Fruit fly (Drosophila melanogaster) whole organism, embryonic: ENCODE measurements around the gene Cby.

Experiments
- BEAF-32 ChIP-seq: fragments of 200-800 bp; sonication (Bioruptor generic); optimal IDR thresholded peaks from 3 replicates; lab custom pipeline; 2017; ENCODE audit warnings: missing biosample characterization, missing genetic modification characterization, mild to moderate bottlenecking, moderate library complexity, missing genetic modification reagents
- Bgb ChIP-seq: fragments of 200-800 bp; sonication (Bioruptor generic); IDR thresholded peaks from 2 replicates; pipeline ENCODE4 v1.3.6; 2022; ENCODE audit warnings: missing biosample characterization, missing genetic modification characterization; ENCODE audit not compliant: partially characterized antibody
- CG10366 ChIP-seq: fragments of 200-800 bp; sonication (Bioruptor generic); IDR thresholded peaks from 2 replicates; pipeline ENCODE4 v1.3.6; 2022; ENCODE audit warnings: missing biosample characterization, missing genetic modification characterization
- CG10462 ChIP-seq: fragments of 200-800 bp; sonication (Bioruptor generic); optimal IDR thresholded peaks from 2 replicates; lab custom pipeline; 2016; ENCODE audit warnings: missing biosample characterization, missing genetic modification characterization
- CG11247 ChIP-seq: fragments of 200-800 bp; sonication (Bioruptor generic); IDR thresholded peaks from 2 replicates; pipeline ENCODE4 v1.3.6; 2022; ENCODE audit warnings: missing biosample characterization, missing genetic modification characterization
- CG12071 ChIP-seq: fragments of 200-800 bp; sonication (Bioruptor generic); optimal IDR thresholded peaks from 3 replicates; lab custom pipeline; 2018; ENCODE audit warnings: missing biosample characterization, mild to moderate bottlenecking, missing genetic modification characterization
- CG12219 ChIP-seq: fragments of 200-800 bp; sonication (Bioruptor generic); optimal IDR thresholded peaks from 3 replicates; lab custom pipeline; 2018; ENCODE audit warnings: missing biosample characterization, mild to moderate bottlenecking, missing genetic modification characterization
- CG14667 ChIP-seq: fragments of 200-800 bp; sonication (Bioruptor generic); IDR thresholded peaks from 2 replicates; pipeline ENCODE4 v1.3.6; 2022; ENCODE audit warnings: missing biosample characterization, missing genetic modification characterization
- CG15696 ChIP-seq: fragments of 200-800 bp; sonication (Bioruptor generic); optimal IDR thresholded peaks from 2 replicates; lab custom pipeline; 2019; ENCODE audit warnings: missing biosample characterization, mild to moderate bottlenecking, missing genetic modification characterization, moderate library complexity
- CG16813 ChIP-seq: fragments of 200-800 bp; sonication (Bioruptor generic); IDR thresholded peaks from 3 replicates; pipeline ENCODE4 v1.3.6; 2022; ENCODE audit warnings: missing biosample characterization, missing genetic modification characterization; ENCODE audit not compliant: partially characterized antibody
- CG17912 ChIP-seq: fragments of 200-800 bp; sonication (Bioruptor generic); optimal IDR thresholded peaks from 2 replicates; lab custom pipeline; 2018; ENCODE audit warnings: missing biosample characterization, mild to moderate bottlenecking, missing genetic modification characterization
- CG31441 ChIP-seq: fragments of 200-800 bp; sonication (Bioruptor generic); IDR thresholded peaks from 2 replicates; pipeline ENCODE4 v1.3.6; 2022; ENCODE audit warnings: missing biosample characterization, missing genetic modification characterization
- CG34224 ChIP-seq: fragments of 200-800 bp; sonication (Bioruptor generic); IDR thresholded peaks from 3 replicates; pipeline ENCODE4 v1.3.6; 2022; ENCODE audit warnings: missing biosample characterization, missing genetic modification characterization; ENCODE audit not compliant: partially characterized antibody
- CG42726 ChIP-seq: fragments of 200-800 bp; sonication (Bioruptor generic); IDR thresholded peaks from 2 replicates; pipeline ENCODE4 v1.3.6; 2022; ENCODE audit warnings: missing biosample characterization, missing genetic modification characterization; ENCODE audit not compliant: partially characterized antibody
- CG4404 ChIP-seq: fragments of 200-800 bp; sonication (Bioruptor generic); IDR thresholded peaks from 2 replicates; pipeline ENCODE4 v1.3.6; 2022; ENCODE audit warnings: missing biosample characterization, missing genetic modification characterization
- CG6689 ChIP-seq: fragments of 200-800 bp; sonication (Bioruptor generic); IDR thresholded peaks from 2 replicates; pipeline ENCODE4 v1.3.6; 2022; ENCODE audit warnings: missing biosample characterization, missing genetic modification characterization
- CG6765 ChIP-seq: fragments of 200-800 bp; sonication (Bioruptor generic); optimal IDR thresholded peaks from 3 replicates; lab custom pipeline; 2017; ENCODE audit warnings: missing biosample characterization, mild to moderate bottlenecking, missing genetic modification characterization
- CG6791 ChIP-seq: fragments of 200-800 bp; sonication (Bioruptor generic); IDR thresholded peaks from 3 replicates; pipeline ENCODE4 v1.3.6; 2022; ENCODE audit warnings: missing biosample characterization, missing genetic modification characterization; ENCODE audit not compliant: partially characterized antibody
- CG8924 ChIP-seq: fragments of 200-800 bp; optimal IDR thresholded peaks from 3 replicates; lab custom pipeline; 2019; ENCODE audit warnings: missing biosample characterization, mild to moderate bottlenecking, missing genetic modification characterization, moderate library complexity
- Ets65A ChIP-seq: fragments of 200-800 bp; sonication (Bioruptor generic); peaks from one replicate; lab custom pipeline; 2016; ENCODE audit warnings: missing biosample characterization, missing genetic modification characterization
- HHEX ChIP-seq: fragments of 200-800 bp; sonication (Bioruptor generic); optimal IDR thresholded peaks from 3 replicates; lab custom pipeline; 2017; ENCODE audit warnings: missing biosample characterization, mild to moderate bottlenecking, missing genetic modification characterization, missing genetic modification reagents
- HLH4C ChIP-seq: fragments of 200-800 bp; sonication (Bioruptor generic); IDR thresholded peaks from 3 replicates; pipeline ENCODE4 v1.3.6; 2022; ENCODE audit warnings: missing biosample characterization, missing genetic modification characterization; ENCODE audit not compliant: partially characterized antibody
- Hmr ChIP-seq: fragments of 200-800 bp; sonication (Bioruptor generic); optimal IDR thresholded peaks from 3 replicates; lab custom pipeline; 2017; ENCODE audit warnings: mild to moderate bottlenecking, missing biosample characterization, missing genetic modification reagents, missing genetic modification characterization
- Kr ChIP-seq: fragments of 200-800 bp; sonication (Bioruptor generic); optimal IDR thresholded peaks from 2 replicates; lab custom pipeline; 2017; ENCODE audit warnings: missing biosample characterization, mild to moderate bottlenecking, missing genetic modification characterization
- PHDP ChIP-seq: fragments of 200-800 bp; sonication (Bioruptor generic); optimal IDR thresholded peaks from 3 replicates; lab custom pipeline; 2018; ENCODE audit warnings: missing biosample characterization, mild to moderate bottlenecking, missing genetic modification characterization, moderate library complexity
- Poxn ChIP-seq: fragments of 200-800 bp; sonication (Bioruptor generic); IDR thresholded peaks from 2 replicates; pipeline ENCODE4 v1.3.6; 2022; ENCODE audit warnings: missing biosample characterization, missing genetic modification characterization
- Ravus ChIP-seq: fragments of 200-800 bp; sonication (Bioruptor generic); IDR thresholded peaks from 2 replicates; pipeline ENCODE4 v1.3.6; 2022; ENCODE audit warnings: missing biosample characterization, missing genetic modification characterization
- Scr ChIP-seq: fragments of 200-800 bp; sonication (Bioruptor generic); IDR thresholded peaks from 2 replicates; pipeline ENCODE4 v1.3.6; 2022; ENCODE audit warnings: missing biosample characterization, missing genetic modification characterization; ENCODE audit not compliant: partially characterized antibody
- Six4 ChIP-seq: fragments of 200-800 bp; sonication (Bioruptor generic); optimal IDR thresholded peaks from 2 replicates; lab custom pipeline; 2016; ENCODE audit warnings: missing biosample characterization, missing genetic modification characterization
- Stat92E ChIP-seq, 3 experiments: fragments of >200 bp in 2 of 3; fragments of 200-800 bp in 1 of 3; sonication (Bioruptor generic) in 1 of 3; optimal IDR thresholded peaks; 2 replicates each; lab custom pipeline; 2017 to 2019; ENCODE audit warnings: missing biosample characterization in 3 of 3, missing genetic modification characterization in 3 of 3, mild to moderate bottlenecking in 1 of 3, moderate library complexity in 1 of 3
- Taf1 ChIP-seq: fragments of 200-800 bp; sonication (Bioruptor generic); IDR thresholded peaks from 2 replicates; pipeline ENCODE4 v1.3.6; 2022; ENCODE audit warnings: missing biosample characterization, missing genetic modification characterization
- ase ChIP-seq: fragments of 200-800 bp; sonication (Bioruptor generic); IDR thresholded peaks from 3 replicates; pipeline ENCODE4 v1.3.6; 2022; ENCODE audit warnings: missing biosample characterization, missing genetic modification characterization
- ash1 ChIP-seq: fragments of 200-800 bp; sonication (Bioruptor generic); optimal IDR thresholded peaks from 2 replicates; lab custom pipeline; 2018; ENCODE audit warnings: missing biosample characterization, mild to moderate bottlenecking, missing genetic modification characterization
- bbx ChIP-seq: fragments of 200-800 bp; sonication (Bioruptor generic); IDR thresholded peaks from 2 replicates; pipeline ENCODE4 v1.3.6; 2022; ENCODE audit warnings: missing biosample characterization, missing genetic modification characterization; ENCODE audit not compliant: partially characterized antibody
- bowl ChIP-seq: fragments of 200-800 bp; sonication (Bioruptor generic); IDR thresholded peaks from 2 replicates; pipeline ENCODE4 v1.3.6; 2022; ENCODE audit warnings: missing biosample characterization, missing genetic modification characterization
- chn ChIP-seq: fragments of 200-800 bp; sonication (Bioruptor generic); optimal IDR thresholded peaks from 2 replicates; lab custom pipeline; 2016; ENCODE audit warnings: missing biosample characterization, missing genetic modification characterization
- crp ChIP-seq, 2 experiments: fragments of 200-800 bp; sonication (Bioruptor generic); optimal IDR thresholded peaks; 2 replicates in 1 of 2; 3 replicates in 1 of 2; lab custom pipeline; 2017; ENCODE audit warnings: missing biosample characterization in 2 of 2, missing genetic modification characterization in 2 of 2, mild to moderate bottlenecking in 1 of 2, moderate library complexity in 1 of 2
- fd102C ChIP-seq: fragments of 200-800 bp; sonication (Bioruptor generic); optimal IDR thresholded peaks from 2 replicates; lab custom pipeline; 2018; ENCODE audit warnings: missing biosample characterization, mild to moderate bottlenecking, missing genetic modification characterization, moderate library complexity
- h ChIP-seq: fragments of >200 bp; optimal IDR thresholded peaks from 2 replicates; lab custom pipeline; 2017
- peb ChIP-seq: fragments of 200-800 bp; sonication (Bioruptor generic); IDR thresholded peaks from 2 replicates; pipeline ENCODE4 v1.3.6; 2022; ENCODE audit warnings: missing biosample characterization, missing genetic modification characterization
- pzg ChIP-seq: fragments of 200-800 bp; sonication (Bioruptor generic); optimal IDR thresholded peaks from 3 replicates; lab custom pipeline; 2018; ENCODE audit warnings: missing biosample characterization, mild to moderate bottlenecking, missing genetic modification characterization, moderate library complexity
- sima ChIP-seq: fragments of 200-800 bp; sonication (Bioruptor generic); optimal IDR thresholded peaks from 2 replicates; lab custom pipeline; 2016; ENCODE audit warnings: missing biosample characterization, missing genetic modification characterization
- tgo ChIP-seq: fragments of 200-800 bp; sonication (Bioruptor generic); IDR thresholded peaks from 3 replicates; pipeline ENCODE4 v1.3.6; 2022; ENCODE audit warnings: missing biosample characterization, missing genetic modification characterization
- wdn ChIP-seq: fragments of 200-800 bp; sonication (Bioruptor generic); IDR thresholded peaks from 2 replicates; pipeline ENCODE4 v1.3.6; 2022; ENCODE audit warnings: missing biosample characterization, missing genetic modification characterization
- zfh1 ChIP-seq: fragments of 200-800 bp; sonication (Bioruptor generic); IDR thresholded peaks from 3 replicates; pipeline ENCODE4 v1.3.6; 2022; ENCODE audit warnings: missing biosample characterization, missing genetic modification characterization

Cby gene

DNA sequence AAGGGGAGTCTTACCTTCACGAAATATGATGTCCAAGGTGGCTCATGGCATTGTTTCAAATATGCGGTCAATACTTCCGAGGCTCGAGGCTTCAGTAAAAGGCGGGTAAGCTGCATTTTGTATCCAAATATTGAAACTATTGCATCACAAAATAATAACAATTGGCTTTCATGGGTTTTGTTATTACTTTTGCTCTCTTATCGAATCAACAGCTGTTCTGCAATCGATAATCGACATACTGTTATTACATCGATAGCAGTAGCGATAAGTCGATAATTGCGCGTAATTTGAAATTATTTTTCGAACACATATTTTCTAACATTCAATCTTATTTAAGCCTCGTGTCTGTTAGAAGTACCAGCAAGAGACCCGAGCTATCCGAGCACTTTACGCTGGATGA lies 10.7 kb downstream of the Cby start, which contains the start of gene CG34148 (continued):
- TF ChIP-seq HLH4C (GFP tag; lab: Robert Waterston, UW) (peak; percentile 87), CG34224 (GFP tag; lab: Robert Waterston, UW) (peak; percentile 90), BEAF-32 (GFP tag; lab: Kevin White, UChicago) (peak; percentile 55), sima (no peak), CG10366 (GFP tag; lab: Robert Waterston, UW) (no peak), Ets65A (no peak), fd102C (GFP tag; lab: Kevin White, UChicago) (no peak), h (lab: Kevin White, UChicago) (no peak), Bgb (peak; percentile 71), bbx (peak; percentile 80), bowl (GFP tag; lab: Robert Waterston, UW) (no peak), CG31441 (GFP tag; lab: Robert Waterston, UW) (no peak), tgo (GFP tag; lab: Robert Waterston, UW) (no peak), Ravus (no peak), Six4 (GFP tag; lab: Kevin White, UChicago) (no peak), CG6791 (GFP tag; lab: Robert Waterston, UW) (peak; percentile 83), zfh1 (GFP tag; lab: Robert Waterston, UW) (no peak)

DNA sequence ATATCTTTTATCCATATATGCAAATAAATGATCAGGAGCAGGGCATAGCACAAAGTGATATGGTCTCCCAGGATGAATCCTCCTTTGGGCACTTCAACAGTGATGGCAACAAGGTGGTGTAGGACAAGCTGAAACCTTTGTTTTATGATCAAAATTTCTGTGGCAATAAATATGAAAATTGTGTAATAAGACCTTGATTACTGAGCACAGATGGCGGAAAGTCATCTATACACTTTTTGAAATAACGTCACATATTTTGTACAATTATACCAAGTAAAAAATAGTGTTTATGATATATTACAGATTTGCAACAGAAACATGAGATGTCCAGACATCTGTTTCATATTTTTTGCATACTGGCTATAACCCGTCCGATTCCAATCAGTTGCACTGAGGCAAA lies 12.7 kb downstream of the Cby start, which contains the start of gene CG31465:
CG31465 (plus strand) TSS at position 301 of the 400 bp plus-strand sequence.
- TF ChIP-seq peb (no peak), pzg (GFP tag; lab: Kevin White, UChicago) (no peak), CG10462 (GFP tag; lab: Kevin White, UChicago) (no peak), chn (no peak), ash1 (GFP tag; lab: Kevin White, UChicago) (no peak), CG11247 (no peak), sima (no peak), CG16813 (GFP tag; lab: Robert Waterston, UW) (no peak), Hmr (GFP tag; lab: Kevin White, UChicago) (no peak), Poxn (GFP tag; lab: Robert Waterston, UW) (no peak), CG14667 (GFP tag; lab: Robert Waterston, UW) (no peak)

DNA sequence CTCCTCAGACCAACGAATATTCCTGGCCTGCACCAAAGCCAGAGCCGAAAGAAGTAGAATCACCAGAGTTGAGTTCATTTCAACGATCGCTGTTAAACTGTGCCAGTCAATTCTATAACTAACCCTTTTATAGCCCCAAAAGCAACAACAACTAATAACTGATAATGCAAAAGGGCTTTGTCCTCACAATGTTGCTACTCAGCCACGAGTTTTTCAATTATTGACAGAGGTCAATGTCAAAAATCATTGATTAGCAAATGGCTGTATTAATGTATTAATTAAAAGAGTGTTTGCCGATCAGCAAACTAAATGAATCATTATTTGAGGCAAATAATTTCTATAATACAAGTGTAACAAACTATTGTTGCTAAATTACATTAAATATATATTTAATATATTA lies 16.6 kb downstream of the Cby start, which contains the start of gene fit:
fit (minus strand) TSS at position 101 of the 400 bp plus-strand sequence.
- TF ChIP-seq CG4404: no peak
- no peak for TF ChIP-seq Scr (GFP tag; lab: Robert Waterston, UW)
- no peak for TF ChIP-seq CG8924
- no peak for TF ChIP-seq Stat92E (GFP tag; optimal IDR thresholded peaks at IDR 0.05; lab: Kevin White, UChicago)
- no peak for TF ChIP-seq CG12219 (GFP tag; lab: Kevin White, UChicago)
- no peak for TF ChIP-seq CG17912 (GFP tag; lab: Kevin White, UChicago)
- no peak for TF ChIP-seq PHDP (tag; lab: Kevin White, UChicago)
- no peak for TF ChIP-seq Taf1 (GFP tag; lab: Robert Waterston, UW)
- TF ChIP-seq Kr: no peak
- no peak for TF ChIP-seq CG12071 (GFP tag; lab: Kevin White, UChicago)
- no peak for TF ChIP-seq ase (GFP tag; lab: Robert Waterston, UW)
- TF ChIP-seq CG6765 (GFP tag; lab: Kevin White, UChicago): no peak
- no peak for TF ChIP-seq crp (GFP tag; optimal IDR thresholded peaks at IDR 0.05; lab: Kevin White, UChicago)
- no peak for TF ChIP-seq wdn (GFP tag; lab: Robert Waterston, UW)
- no peak for TF ChIP-seq CG6689 (GFP tag; lab: Robert Waterston, UW)
- TF ChIP-seq CG42726: no peak
- no peak for TF ChIP-seq CG15696 (tag; lab: Kevin White, UChicago)
- no peak for TF ChIP-seq HHEX (GFP tag; lab: Kevin White, UChicago)
